Fruit fly (Drosophila melanogaster): ENCODE results near the gene CG11563.

Gene CG11563

dm6 chr3R:31711270-31712029, 25.4 kb upstream of the CG11563 start (continued):
- no peak for TF ChIP-seq NFAT (GFP tag; IDR thresholded peaks at IDR 0.05)
- no peak for TF ChIP-seq Nf-YB (GFP tag; optimal IDR thresholded peaks at IDR 0.05)
- TF ChIP-seq CG1603 (tag; optimal IDR thresholded peaks at IDR 0.05), result no peak
- TF ChIP-seq sr (GFP tag; IDR thresholded peaks at IDR 0.05), result peak; percentile 75
- TF ChIP-seq CG12769 (tag; optimal IDR thresholded peaks at IDR 0.05), result peak; percentile 44
- no peak for TF ChIP-seq dpn (GFP tag; optimal IDR thresholded peaks at IDR 0.05)
- TF ChIP-seq CG14441 (GFP tag; IDR thresholded peaks at IDR 0.05), result no peak
- no peak for TF ChIP-seq CG9876 (GFP tag; optimal IDR thresholded peaks at IDR 0.05)
- no peak for TF ChIP-seq CG17612 (GFP tag; IDR thresholded peaks at IDR 0.05)
- TF ChIP-seq insv (GFP tag; optimal IDR thresholded peaks at IDR 0.05), result no peak
- TF ChIP-seq CG12219 (GFP tag; optimal IDR thresholded peaks at IDR 0.05), result no peak
- TF ChIP-seq CG2199 (GFP tag; IDR thresholded peaks at IDR 0.05), result 0 out of 3 replicates have a peak, but pooled peaks have one; percentile 30
- no peak for TF ChIP-seq pb (GFP tag; optimal IDR thresholded peaks at IDR 0.05)
- no peak for TF ChIP-seq dm (GFP tag; optimal IDR thresholded peaks at IDR 0.05)
- no peak for TF ChIP-seq CG13624 (GFP tag; optimal IDR thresholded peaks at IDR 0.05)
- TF ChIP-seq E2f2 (GFP tag; IDR thresholded peaks at IDR 0.05), result no peak

- 0 out of 3 replicates have a peak, but pooled peaks have one; percentile 5 for TF ChIP-seq CG6791 (GFP tag; IDR thresholded peaks at IDR 0.05; ENCODE audit: partially characterized antibody)
- TF ChIP-seq E2f2 (GFP tag; IDR thresholded peaks at IDR 0.05), result no peak
- no peak for TF ChIP-seq Rfx (GFP tag; IDR thresholded peaks at IDR 0.05)
- peak; percentile 2 for TF ChIP-seq gsb-n (tag; optimal IDR thresholded peaks at IDR 0.05)
- no peak for TF ChIP-seq Camta (GFP tag; optimal IDR thresholded peaks at IDR 0.05)
- no peak for TF ChIP-seq Asciz (GFP tag; optimal IDR thresholded peaks at IDR 0.05)
- TF ChIP-seq CG8388 (GFP tag; optimal IDR thresholded peaks at IDR 0.05), result peak; percentile 12
- 0 out of 3 replicates have a peak, but pooled peaks have one; percentile 16 for TF ChIP-seq CG11695 (GFP tag; IDR thresholded peaks at IDR 0.05)
- no peak for TF ChIP-seq E2f1 (GFP tag; IDR thresholded peaks at IDR 0.05)
- TF ChIP-seq CG11723 (GFP tag; optimal IDR thresholded peaks at IDR 0.05), result no peak
- TF ChIP-seq aop (GFP tag; IDR thresholded peaks at IDR 0.05), result no peak
- TF ChIP-seq ttk (GFP tag; IDR thresholded peaks at IDR 0.05), result 0 out of 2 replicates have a peak, but pooled peaks have one; percentile 5
- no peak for TF ChIP-seq D19B (GFP tag; optimal IDR thresholded peaks at IDR 0.05)
- no peak for TF ChIP-seq NC2α (GFP tag; optimal IDR thresholded peaks at IDR 0.05)
- TF ChIP-seq wor (GFP tag; IDR thresholded peaks at IDR 0.05), result no peak
- no peak for TF ChIP-seq sens-2 (GFP tag; IDR thresholded peaks at IDR 0.05)
- TF ChIP-seq tll (GFP tag; optimal IDR thresholded peaks at IDR 0.05), result no peak
- TF ChIP-seq CG10209 (GFP tag; optimal IDR thresholded peaks at IDR 0.05), result no peak
- no peak for TF ChIP-seq CkIIα-i1 (GFP tag; IDR thresholded peaks at IDR 0.05)
- no peak for TF ChIP-seq ems (GFP tag; optimal IDR thresholded peaks at IDR 0.05)
- peak; percentile 7 for TF ChIP-seq shn (GFP tag; optimal IDR thresholded peaks at IDR 0.05)
- no peak for TF ChIP-seq org-1 (GFP tag; optimal IDR thresholded peaks at IDR 0.05)
- no peak for TF ChIP-seq sima (GFP tag; optimal IDR thresholded peaks at IDR 0.05)
- TF ChIP-seq CG15479 (GFP tag; optimal IDR thresholded peaks at IDR 0.05), result no peak
- TF ChIP-seq CG1024 (GFP tag; IDR thresholded peaks at IDR 0.05), result 0 out of 2 replicates have a peak, but pooled peaks have one; percentile 15
- no peak for TF ChIP-seq CG4328 (GFP tag; optimal IDR thresholded peaks at IDR 0.05)
- no peak for TF ChIP-seq CG7928 (GFP tag; optimal IDR thresholded peaks at IDR 0.05)
- no peak for TF ChIP-seq tgo (GFP tag; IDR thresholded peaks at IDR 0.05)
- TF ChIP-seq CG7963 (GFP tag; IDR thresholded peaks at IDR 0.05; ENCODE audit: partially characterized antibody), result no peak
- no peak for TF ChIP-seq CG8765 (GFP tag; IDR thresholded peaks at IDR 0.05)
- no peak for TF ChIP-seq NfI (GFP tag; optimal IDR thresholded peaks at IDR 0.05)
- no peak for TF ChIP-seq z (GFP tag; IDR thresholded peaks at IDR 0.05)
- 0 out of 3 replicates have a peak, but pooled peaks have one; percentile 19 for TF ChIP-seq gce (GFP tag; IDR thresholded peaks at IDR 0.05)
- no peak for TF ChIP-seq CG14667 (GFP tag; IDR thresholded peaks at IDR 0.05)
- TF ChIP-seq CG2116 (GFP tag; optimal IDR thresholded peaks at IDR 0.05), result no peak
These were observed 24.2 kb upstream of the CG11563 start for dm6 chr3R:31712585-31712984.
